Fruit fly (Drosophila melanogaster) whole organism, embryonic: ENCODE data around the gene Cyp4ac2.

Experiments
- CG10274 ChIP-seq: fragments of 200-800 bp; sonication (Bioruptor generic); optimal IDR thresholded peaks from 3 replicates; lab custom pipeline; 2017; ENCODE audit warnings: missing biosample characterization, mild to moderate bottlenecking, missing genetic modification characterization
- CG10979 ChIP-seq: fragments of 200-800 bp; sonication (Bioruptor generic); optimal IDR thresholded peaks from 2 replicates; lab custom pipeline; 2018; ENCODE audit warnings: missing biosample characterization, mild to moderate bottlenecking, missing genetic modification characterization, moderate library complexity
- CG11456 ChIP-seq: fragments of 200-800 bp; sonication (Bioruptor generic); IDR thresholded peaks from 3 replicates; pipeline ENCODE4 v1.3.6; 2022; ENCODE audit warnings: missing biosample characterization, missing genetic modification characterization
- CG11504 ChIP-seq: fragments of 200-800 bp; sonication (Bioruptor generic); optimal IDR thresholded peaks from 3 replicates; lab custom pipeline; 2019; ENCODE audit warnings: missing biosample characterization, mild to moderate bottlenecking, missing genetic modification characterization, moderate library complexity
- CG12299 ChIP-seq: fragments of 200-800 bp; sonication (Bioruptor generic); optimal IDR thresholded peaks from 2 replicates; lab custom pipeline; 2018; ENCODE audit warnings: missing biosample characterization, mild to moderate bottlenecking, missing genetic modification characterization
- CG13123 ChIP-seq: fragments of 200-800 bp; sonication (Bioruptor generic); optimal IDR thresholded peaks from 2 replicates; lab custom pipeline; 2016; ENCODE audit warnings: missing biosample characterization, missing genetic modification characterization
- CG14441 ChIP-seq: fragments of 200-800 bp; sonication (Bioruptor generic); IDR thresholded peaks from 2 replicates; pipeline ENCODE4 v1.3.6; 2022; ENCODE audit warnings: missing biosample characterization, missing genetic modification characterization
- CG15011 ChIP-seq: fragments of 200-800 bp; sonication (Bioruptor generic); optimal IDR thresholded peaks from 3 replicates; lab custom pipeline; 2018; ENCODE audit warnings: missing biosample characterization, mild to moderate bottlenecking, missing genetic modification characterization
- CG1603 ChIP-seq: fragments of 200-800 bp; sonication (Bioruptor generic); optimal IDR thresholded peaks from 2 replicates; lab custom pipeline; 2019; ENCODE audit warnings: missing biosample characterization, mild to moderate bottlenecking, missing genetic modification characterization, moderate library complexity
- CG18764 ChIP-seq: fragments of 200-800 bp; sonication (Bioruptor generic); optimal IDR thresholded peaks from 3 replicates; lab custom pipeline; 2016; ENCODE audit warnings: missing biosample characterization, missing genetic modification characterization
- CG32532 ChIP-seq: fragments of 200-800 bp; sonication (Bioruptor generic); IDR thresholded peaks from 2 replicates; pipeline ENCODE4 v1.3.6; 2022; ENCODE audit warnings: missing biosample characterization, missing genetic modification characterization
- CG42726 ChIP-seq: fragments of 200-800 bp; sonication (Bioruptor generic); IDR thresholded peaks from 2 replicates; pipeline ENCODE4 v1.3.6; 2022; ENCODE audit warnings: missing biosample characterization, missing genetic modification characterization; ENCODE audit not compliant: partially characterized antibody
- CG43689 ChIP-seq: fragments of 200-800 bp; sonication (Bioruptor generic); IDR thresholded peaks from 2 replicates; pipeline ENCODE4 v1.3.6; 2022; ENCODE audit warnings: missing biosample characterization, missing genetic modification characterization
- CG4617 ChIP-seq: fragments of 200-800 bp; sonication (Bioruptor generic); optimal IDR thresholded peaks from 3 replicates; lab custom pipeline; 2016; ENCODE audit warnings: missing biosample characterization, missing genetic modification characterization, borderline replicate concordance
- CG7372 ChIP-seq: fragments of 200-800 bp; sonication (Bioruptor generic); IDR thresholded peaks from 2 replicates; pipeline ENCODE4 v1.3.6; 2022; ENCODE audit warnings: missing biosample characterization, missing genetic modification characterization
- CG7928 ChIP-seq: fragments of 200-800 bp; sonication (Bioruptor generic); optimal IDR thresholded peaks from 2 replicates; lab custom pipeline; 2017; ENCODE audit warnings: missing biosample characterization, mild to moderate bottlenecking, missing genetic modification characterization
- CG8089 ChIP-seq: fragments of 200-800 bp; sonication (Bioruptor generic); optimal IDR thresholded peaks from 3 replicates; lab custom pipeline; 2016; ENCODE audit warnings: missing biosample characterization, missing genetic modification characterization
- CG9215 ChIP-seq: fragments of 200-800 bp; sonication (Bioruptor generic); IDR thresholded peaks from 2 replicates; pipeline ENCODE4 v1.3.6; 2022; ENCODE audit warnings: missing biosample characterization, missing genetic modification characterization
- CG9437 ChIP-seq: fragments of 200-800 bp; sonication (Bioruptor generic); optimal IDR thresholded peaks from 2 replicates; lab custom pipeline; 2018; ENCODE audit warnings: missing biosample characterization, mild to moderate bottlenecking, missing genetic modification characterization
- CG9727 ChIP-seq: fragments of 200-800 bp; sonication (Bioruptor generic); optimal IDR thresholded peaks from 3 replicates; lab custom pipeline; 2017; ENCODE audit warnings: missing biosample characterization, mild to moderate bottlenecking, missing genetic modification characterization
- Doc2 ChIP-seq: fragments of 200-800 bp; sonication (Bioruptor generic); IDR thresholded peaks from 2 replicates; pipeline ENCODE4 v1.3.6; 2022; ENCODE audit warnings: missing biosample characterization, missing genetic modification characterization
- Doc3 ChIP-seq: fragments of 200-800 bp; sonication (Bioruptor generic); IDR thresholded peaks from 3 replicates; pipeline ENCODE4 v1.3.6; 2022; ENCODE audit warnings: missing biosample characterization, missing genetic modification characterization; ENCODE audit not compliant: partially characterized antibody
- Drgx ChIP-seq: fragments of 200-800 bp; sonication (Bioruptor generic); IDR thresholded peaks from 2 replicates; pipeline ENCODE4 v1.3.6; 2022; ENCODE audit warnings: missing biosample characterization, missing genetic modification characterization
- Elba2 ChIP-seq: fragments of 200-800 bp; sonication (Bioruptor generic); optimal IDR thresholded peaks from 3 replicates; lab custom pipeline; 2016; ENCODE audit warnings: missing biosample characterization, missing genetic modification characterization
- Ets65A ChIP-seq: fragments of 200-800 bp; sonication (Bioruptor generic); peaks from one replicate; lab custom pipeline; 2016; ENCODE audit warnings: missing biosample characterization, missing genetic modification characterization
- Ets97D ChIP-seq: fragments of 200-800 bp; sonication (Bioruptor generic); optimal IDR thresholded peaks from 3 replicates; lab custom pipeline; 2016; ENCODE audit warnings: missing biosample characterization, missing genetic modification characterization
- Fer2 ChIP-seq: fragments of 200-800 bp; sonication (Bioruptor generic); optimal IDR thresholded peaks from 2 replicates; lab custom pipeline; 2018; ENCODE audit warnings: missing biosample characterization, mild to moderate bottlenecking, missing genetic modification characterization, moderate library complexity
- HLH4C ChIP-seq: fragments of 200-800 bp; sonication (Bioruptor generic); IDR thresholded peaks from 3 replicates; pipeline ENCODE4 v1.3.6; 2022; ENCODE audit warnings: missing biosample characterization, missing genetic modification characterization; ENCODE audit not compliant: partially characterized antibody
- Hr3 ChIP-seq: fragments of 200-800 bp; sonication (Bioruptor generic); optimal IDR thresholded peaks from 3 replicates; lab custom pipeline; 2016; ENCODE audit warnings: missing biosample characterization, missing genetic modification characterization
- Lpt ChIP-seq: fragments of >200 bp; optimal IDR thresholded peaks from 2 replicates; lab custom pipeline; 2018; ENCODE audit warnings: missing biosample characterization, missing genetic modification characterization
- Mad ChIP-seq: fragments of 200-800 bp; sonication (Bioruptor generic); optimal IDR thresholded peaks from 2 replicates; lab custom pipeline; 2016; ENCODE audit warnings: missing biosample characterization, missing genetic modification characterization
- Usf ChIP-seq: fragments of 200-800 bp; sonication (Bioruptor generic); optimal IDR thresholded peaks from 2 replicates; lab custom pipeline; 2017; ENCODE audit warnings: missing genotype, missing biosample characterization, missing genetic modification characterization
- ase ChIP-seq: fragments of 200-800 bp; sonication (Bioruptor generic); IDR thresholded peaks from 3 replicates; pipeline ENCODE4 v1.3.6; 2022; ENCODE audit warnings: missing biosample characterization, missing genetic modification characterization
- az2 ChIP-seq: fragments of 200-800 bp; sonication (Bioruptor generic); optimal IDR thresholded peaks from 3 replicates; lab custom pipeline; 2016; ENCODE audit warnings: missing biosample characterization, missing genetic modification characterization
- cwo ChIP-seq: fragments of 200-800 bp; sonication (Bioruptor generic); optimal IDR thresholded peaks from 3 replicates; lab custom pipeline; 2017; ENCODE audit warnings: missing biosample characterization, missing genetic modification characterization, mild to moderate bottlenecking, moderate library complexity, missing genetic modification reagents
- fd102C ChIP-seq: fragments of 200-800 bp; sonication (Bioruptor generic); optimal IDR thresholded peaks from 2 replicates; lab custom pipeline; 2018; ENCODE audit warnings: missing biosample characterization, mild to moderate bottlenecking, missing genetic modification characterization, moderate library complexity
- fd96Cb ChIP-seq: fragments of 200-800 bp; sonication (Bioruptor generic); optimal IDR thresholded peaks from 2 replicates; lab custom pipeline; 2018; ENCODE audit warnings: missing biosample characterization, mild to moderate bottlenecking, missing genetic modification characterization, moderate library complexity
- gfzf ChIP-seq: fragments of 200-800 bp; sonication (Bioruptor generic); optimal IDR thresholded peaks from 2 replicates; lab custom pipeline; 2016; ENCODE audit warnings: missing biosample characterization, mild to moderate bottlenecking, missing genetic modification characterization, moderate library complexity
- gsb-n ChIP-seq: fragments of 200-800 bp; sonication (Bioruptor generic); optimal IDR thresholded peaks from 3 replicates; lab custom pipeline; 2018; ENCODE audit warnings: missing biosample characterization, mild to moderate bottlenecking, missing genetic modification characterization
- jing ChIP-seq: fragments of 200-800 bp; sonication (Bioruptor generic); optimal IDR thresholded peaks from 2 replicates; lab custom pipeline; 2018; ENCODE audit warnings: missing biosample characterization, mild to moderate bottlenecking, missing genetic modification characterization
- lbe ChIP-seq: fragments of 200-800 bp; sonication (Bioruptor generic); optimal IDR thresholded peaks from 2 replicates; lab custom pipeline; 2016; ENCODE audit warnings: missing biosample characterization, mild to moderate bottlenecking, missing genetic modification characterization
- nau ChIP-seq: fragments of 200-800 bp; sonication (Bioruptor generic); optimal IDR thresholded peaks from 3 replicates; lab custom pipeline; 2017; ENCODE audit warnings: missing biosample characterization, mild to moderate bottlenecking, missing genetic modification characterization, missing genetic modification reagents
- nom ChIP-seq: fragments of 200-800 bp; sonication (Bioruptor generic); optimal IDR thresholded peaks from 2 replicates; lab custom pipeline; 2017; ENCODE audit warnings: missing biosample characterization, missing genetic modification characterization, mild to moderate bottlenecking, moderate library complexity, missing genetic modification reagents
- pb ChIP-seq: fragments of 200-800 bp; sonication (Bioruptor generic); optimal IDR thresholded peaks from 3 replicates; lab custom pipeline; 2016; ENCODE audit warnings: missing biosample characterization, missing genetic modification characterization
- schlank ChIP-seq: fragments of 200-800 bp; sonication (Bioruptor generic); optimal IDR thresholded peaks from 2 replicates; lab custom pipeline; 2018; ENCODE audit warnings: missing biosample characterization, mild to moderate bottlenecking, missing genetic modification characterization
- stwl ChIP-seq: fragments of 200-800 bp; sonication (Bioruptor generic); optimal IDR thresholded peaks from 3 replicates; lab custom pipeline; 2018; ENCODE audit warnings: missing biosample characterization, mild to moderate bottlenecking, missing genetic modification characterization, moderate library complexity
- tna ChIP-seq: fragments of 200-800 bp; sonication (Bioruptor generic); IDR thresholded peaks from 2 replicates; pipeline ENCODE4 v1.3.6; 2022; ENCODE audit warnings: missing biosample characterization, missing genetic modification characterization; ENCODE audit not compliant: partially characterized antibody
- usp ChIP-seq: fragments of >200 bp; optimal IDR thresholded peaks from 2 replicates; lab custom pipeline; 2017; ENCODE audit warnings: missing biosample characterization, missing genetic modification characterization
- vfl ChIP-seq: fragments of 200-800 bp; sonication (Bioruptor generic); optimal IDR thresholded peaks from 2 replicates; lab custom pipeline; 2016; ENCODE audit warnings: missing biosample characterization, missing genetic modification characterization
- zfh1 ChIP-seq: fragments of 200-800 bp; sonication (Bioruptor generic); IDR thresholded peaks from 3 replicates; pipeline ENCODE4 v1.3.6; 2022; ENCODE audit warnings: missing biosample characterization, missing genetic modification characterization

Gene Cyp4ac2

dm6 chr2L:5261223-5261984, 4.8 kb upstream of the Cyp4ac2 start (continued):
- TF ChIP-seq ase (GFP tag; lab: Robert Waterston, UW), result no peak
- no peak for TF ChIP-seq HLH4C (GFP tag; lab: Robert Waterston, UW)
- peak; percentile 44 for TF ChIP-seq CG10979 (tag; lab: Kevin White, UChicago)
- TF ChIP-seq CG1603, result peak; percentile 56
- TF ChIP-seq CG9727 (GFP tag; lab: Kevin White, UChicago), result peak; percentile 44
- peak; percentile 5 for TF ChIP-seq CG18764 (GFP tag; lab: Kevin White, UChicago)
- no peak for TF ChIP-seq nau (GFP tag; lab: Kevin White, UChicago)
- no peak for TF ChIP-seq CG9215
- TF ChIP-seq Hr3, result no peak
- no peak for TF ChIP-seq Fer2 (tag; lab: Kevin White, UChicago)
- TF ChIP-seq CG9437 (GFP tag; lab: Kevin White, UChicago), result no peak
- peak; percentile 81 for TF ChIP-seq lbe
- no peak for TF ChIP-seq Usf (GFP tag; lab: Kevin White, UChicago)
- no peak for TF ChIP-seq gfzf
- no peak for TF ChIP-seq CG7928
- TF ChIP-seq CG32532, result peak; percentile 55; the same call in 1 of the 2 replicates
- TF ChIP-seq fd96Cb (tag; lab: Kevin White, UChicago), result peak; percentile 16
- no peak for TF ChIP-seq CG11456 (GFP tag; lab: Robert Waterston, UW)
- TF ChIP-seq CG42726 (GFP tag; lab: Robert Waterston, UW), result no peak
- no peak for TF ChIP-seq Lpt (GFP tag; lab: Kevin White, UChicago)
- no peak for TF ChIP-seq Elba2
- no peak for TF ChIP-seq fd102C (GFP tag; lab: Kevin White, UChicago)
- TF ChIP-seq Doc2 (GFP tag; lab: Robert Waterston, UW), result no peak
- TF ChIP-seq CG14441 (GFP tag; lab: Robert Waterston, UW), result no peak
- no peak for TF ChIP-seq CG13123 (GFP tag; lab: Kevin White, UChicago)
- TF ChIP-seq CG15011 (GFP tag; lab: Kevin White, UChicago), result no peak
- TF ChIP-seq jing (GFP tag; lab: Kevin White, UChicago), result no peak
- no peak for TF ChIP-seq CG10274
- no peak for TF ChIP-seq tna (GFP tag; lab: Robert Waterston, UW)
- peak; percentile 52 for TF ChIP-seq az2 (GFP tag; lab: Kevin White, UChicago)
- TF ChIP-seq gsb-n (tag; lab: Kevin White, UChicago), result peak; percentile 41
- TF ChIP-seq CG43689 (GFP tag; lab: Robert Waterston, UW), result no peak
- no peak for TF ChIP-seq Ets65A (GFP tag; lab: Kevin White, UChicago)
- TF ChIP-seq Ets97D (GFP tag; lab: Kevin White, UChicago), result no peak
- TF ChIP-seq Doc3 (GFP tag; lab: Robert Waterston, UW), result no peak
- TF ChIP-seq CG11504 (tag; lab: Kevin White, UChicago), result peak; percentile 92
- TF ChIP-seq usp, result no peak
- peak; percentile 19 for TF ChIP-seq stwl
- no peak for TF ChIP-seq schlank (tag; lab: Kevin White, UChicago)
- TF ChIP-seq CG8089, result no peak
- peak; percentile 90 for TF ChIP-seq nom (GFP tag; lab: Kevin White, UChicago)
- peak; percentile 67 for TF ChIP-seq zfh1 (GFP tag; lab: Robert Waterston, UW)
- no peak for TF ChIP-seq CG4617
- TF ChIP-seq Mad, result peak; percentile 11
- no peak for TF ChIP-seq CG7372 (GFP tag; lab: Robert Waterston, UW)
- no peak for TF ChIP-seq vfl (GFP tag; lab: Kevin White, UChicago)
- TF ChIP-seq CG12299 (tag; lab: Kevin White, UChicago), result no peak
- TF ChIP-seq cwo, result peak; percentile 5
- no peak for TF ChIP-seq pb (GFP tag; lab: Kevin White, UChicago)
- peak; percentile 87 for TF ChIP-seq Drgx (GFP tag; lab: Robert Waterston, UW)
